Fruit fly (Drosophila melanogaster): ENCODE data around the gene CG32727.

- TF ChIP-seq tai (GFP tag; optimal IDR thresholded peaks at IDR 0.05) (no peak), Hr78 (GFP tag; optimal IDR thresholded peaks at IDR 0.05) (no peak), CG32264 (GFP tag; optimal IDR thresholded peaks at IDR 0.05) (no peak), CrebA (GFP tag; optimal IDR thresholded peaks at IDR 0.05; ENCODE audit: borderline replicate concordance) (no peak), Abd-B (GFP tag; optimal IDR thresholded peaks at IDR 0.05) (no peak), psq (GFP tag; optimal IDR thresholded peaks at IDR 0.05) (no peak), br (GFP tag; optimal IDR thresholded peaks at IDR 0.05) (no peak), Sp1 (GFP tag; optimal IDR thresholded peaks at IDR 0.05) (no peak), pan (optimal IDR thresholded peaks at IDR 0.05) (no peak)
These were observed 17.7 kb downstream of the CG32727 start, which contains the start of gene CG15036 for dm6 chrX:7424742-7425141.
